Worm (Caenorhabditis elegans) whole organism, early embryonic: Measurements from ENCODE around the gene Y69A2AR.47.

ENCODE experiments used
- aly-1 ChIP-seq: sonication (generic microtip); optimal IDR thresholded peaks from 2 replicates; lab custom pipeline; 2016; ENCODE audit warnings: missing genetic modification characterization, missing compliant biosample characterization
- ceh-36 ChIP-seq: sonication (generic microtip); optimal IDR thresholded peaks from 2 replicates; lab custom pipeline; 2016; ENCODE audit warnings: missing genetic modification characterization, inconsistent platforms, missing compliant biosample characterization
- ets-7 ChIP-seq: sonication (generic microtip); optimal IDR thresholded peaks from 2 replicates; lab custom pipeline; 2016; ENCODE audit warnings: missing genotype, missing genetic modification characterization, missing compliant biosample characterization
- flt-1 ChIP-seq: fragments of 200-800 bp; sonication (Bioruptor generic); IDR thresholded peaks from 2 replicates; pipeline ENCODE4 v1.3.6; 2022; ENCODE audit warnings: missing genetic modification characterization, missing compliant biosample characterization
- hmg-4 ChIP-seq: fragments of 200-800 bp; sonication (Bioruptor generic); optimal IDR thresholded peaks from 2 replicates; lab custom pipeline; 2018; ENCODE audit warnings: mild to moderate bottlenecking, missing genetic modification characterization, missing compliant biosample characterization
- hnd-1 ChIP-seq: sonication (generic microtip); optimal IDR thresholded peaks from 2 replicates; lab custom pipeline; 2016; ENCODE audit warnings: missing genetic modification characterization, missing compliant biosample characterization
- pes-1 ChIP-seq: fragments of 200-800 bp; sonication (Bioruptor generic); IDR thresholded peaks from 2 replicates; pipeline ENCODE4 v1.3.6; 2022; ENCODE audit warnings: missing genetic modification reagents, missing genetic modification characterization, missing compliant biosample characterization
- tbx-37 ChIP-seq: fragments of 200-800 bp; sonication (Bioruptor generic); conservative IDR thresholded peaks from 2 replicates; pipeline ENCODE4 v1.3.6; 2022; ENCODE audit warnings: missing genetic modification reagents, missing genetic modification characterization, missing compliant biosample characterization
- tra-4 ChIP-seq: sonication (generic microtip); optimal IDR thresholded peaks from 2 replicates; lab custom pipeline; 2017; ENCODE audit warnings: missing genetic modification characterization, missing compliant biosample characterization

DNA sequence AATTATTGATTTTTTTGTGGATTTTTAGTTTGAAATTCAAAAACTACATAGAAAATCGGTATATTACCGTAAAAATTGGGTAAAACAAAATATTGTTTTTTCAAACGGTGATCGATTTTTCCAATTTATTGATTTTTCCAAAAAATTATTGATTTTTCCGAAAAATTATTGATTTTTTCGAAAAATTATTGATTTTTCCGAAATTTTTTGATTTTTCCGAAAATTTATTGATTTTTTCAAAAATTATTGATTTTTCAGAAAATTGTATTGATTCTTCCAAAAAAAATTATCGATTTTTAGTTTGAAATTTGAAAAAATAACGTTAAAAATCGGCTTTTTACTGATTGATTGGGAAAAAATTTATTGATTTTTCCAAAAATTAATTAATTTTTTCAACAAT, 48.8 kb upstream of the Y69A2AR.47 start:
- TF ChIP-seq aly-1 (tag; lab: Kevin White, UChicago) (no peak), hmg-4 (no peak), tbx-37 (GFP tag; lab: Robert Waterston, UW) (no peak), tra-4 (tag; lab: Kevin White, UChicago) (no peak), pes-1 (no peak), flt-1 (GFP tag; lab: Robert Waterston, UW) (no peak), ets-7 (tag; lab: Kevin White, UChicago) (no peak), hnd-1 (no peak), ceh-36 (tag; lab: Kevin White, UChicago) (no peak)
